Worm (Caenorhabditis elegans) whole organism, L4 larva: Measurements from ENCODE around the gene nuc-1.

Experiments used
- F26F4.8 ChIP-seq: fragments of 200-800 bp; sonication (Bioruptor generic); conservative IDR thresholded peaks from 2 replicates; pipeline ENCODE4 v1.3.6; 2022; ENCODE audit warnings: missing genetic modification characterization, missing compliant biosample characterization
- Y75B8A.6 ChIP-seq: fragments of 200-800 bp; sonication (Bioruptor generic); IDR thresholded peaks from 2 replicates; pipeline ENCODE4 v1.3.6; 2022; ENCODE audit warnings: missing genetic modification reagents, missing genetic modification characterization, missing compliant biosample characterization
- ZK546.5 ChIP-seq, 2 experiments: sonication (generic microtip); optimal IDR thresholded peaks; 2 replicates each; lab custom pipeline; 2017; ENCODE audit warnings: missing biosample characterization in 2 of 2, missing genetic modification characterization in 2 of 2
- aha-1 ChIP-seq: fragments of 150-350 bp; peaks from one replicate; lab custom pipeline; 2014; ENCODE audit warnings: missing biosample characterization, missing genetic modification characterization
- ama-1 ChIP-seq: fragments of 150-350 bp; optimal IDR thresholded peaks from 2 replicates; lab custom pipeline; 2014; ENCODE audit warnings: inconsistent platforms, mixed read lengths
- ceh-20 ChIP-seq: fragments of 200-800 bp; sonication (Bioruptor generic); IDR thresholded peaks from 2 replicates; pipeline ENCODE4 v1.3.6; 2022; ENCODE audit warnings: missing genetic modification reagents, missing genetic modification characterization, missing compliant biosample characterization
- ceh-44 ChIP-seq: fragments of 200-800 bp; sonication (Bioruptor generic); IDR thresholded peaks from 2 replicates; pipeline ENCODE4 v1.3.6; 2022; ENCODE audit warnings: missing genetic modification reagents, missing genetic modification characterization, missing compliant biosample characterization
- cey-2 ChIP-seq: sonication (generic microtip); optimal IDR thresholded peaks from 3 replicates; lab custom pipeline; 2017; ENCODE audit warnings: missing genetic modification characterization, mild to moderate bottlenecking, missing compliant biosample characterization, antibody characterized with exemption, borderline replicate concordance; ENCODE audit not compliant: insufficient read depth
- daf-16 ChIP-seq, 3 experiments: sonication (generic microtip); optimal IDR thresholded peaks; 2 replicates each; lab custom pipeline; 2016 to 2017; ENCODE audit warnings: missing genetic modification characterization in 3 of 3, missing genetic modification reagents in 3 of 3, mild to moderate bottlenecking in 2 of 3, missing compliant biosample characterization in 2 of 3, missing biosample characterization in 1 of 3, moderate library complexity in 1 of 3
- dmd-6 ChIP-seq: fragments of 200-800 bp; sonication (Bioruptor generic); IDR thresholded peaks from 2 replicates; pipeline ENCODE4 v1.3.6; 2022; ENCODE audit warnings: missing genetic modification reagents, missing genetic modification characterization, missing compliant biosample characterization
- dmd-8 ChIP-seq: fragments of 200-800 bp; sonication (Bioruptor generic); IDR thresholded peaks from 2 replicates; pipeline ENCODE4 v1.3.6; 2022; ENCODE audit warnings: missing genetic modification characterization, missing compliant biosample characterization
- dpl-1 ChIP-seq: fragments of 150-350 bp; optimal IDR thresholded peaks from 2 replicates; lab custom pipeline; 2014; ENCODE audit warnings: missing biosample characterization, missing genetic modification reagents, missing genetic modification characterization
- dve-1 ChIP-seq: sonication (generic microtip); optimal IDR thresholded peaks from 2 replicates; lab custom pipeline; 2017; ENCODE audit warnings: antibody characterized with exemption, mild to moderate bottlenecking, missing genetic modification characterization, missing compliant biosample characterization; ENCODE audit not compliant: insufficient read depth
- egl-43 ChIP-seq: fragments of 200-800 bp; sonication (Bioruptor generic); IDR thresholded peaks from 2 replicates; pipeline ENCODE4 v1.3.6; 2022; ENCODE audit warnings: missing genetic modification reagents, missing genetic modification characterization, missing compliant biosample characterization
- hlh-11 ChIP-seq: fragments of 200-800 bp; sonication (Bioruptor generic); optimal IDR thresholded peaks from 2 replicates; lab custom pipeline; 2018; ENCODE audit warnings: mild to moderate bottlenecking, missing genetic modification characterization, missing compliant biosample characterization
- hlh-30 ChIP-seq: sonication (generic microtip); optimal IDR thresholded peaks from 2 replicates; lab custom pipeline; 2017; ENCODE audit warnings: antibody characterized with exemption, mild to moderate bottlenecking, missing genetic modification characterization, missing compliant biosample characterization; ENCODE audit not compliant: insufficient read depth
- hmg-1.1 ChIP-seq: fragments of 200-800 bp; sonication (Bioruptor generic); IDR thresholded peaks from 2 replicates; pipeline ENCODE4 v1.3.6; 2022; ENCODE audit warnings: missing genetic modification reagents, missing genetic modification characterization, missing compliant biosample characterization
- lin-1 ChIP-seq: fragments of 200-800 bp; sonication (Bioruptor generic); IDR thresholded peaks from 2 replicates; pipeline ENCODE4 v1.3.6; 2022; ENCODE audit warnings: missing genetic modification reagents, missing genetic modification characterization, missing compliant biosample characterization
- lin-29 ChIP-seq: fragments of 200-800 bp; sonication (Bioruptor generic); IDR thresholded peaks from 2 replicates; pipeline ENCODE4 v1.3.6; 2022; ENCODE audit warnings: missing genetic modification reagents, missing genetic modification characterization, missing compliant biosample characterization
- lin-38 ChIP-seq: fragments of 200-800 bp; sonication (Bioruptor generic); IDR thresholded peaks from 2 replicates; pipeline ENCODE4 v1.3.6; 2022; ENCODE audit warnings: missing genetic modification reagents, missing genetic modification characterization, missing compliant biosample characterization
- lsy-2 ChIP-seq, 2 experiments: fragments of 150-350 bp in 1 of 2; sonication (generic microtip) in 1 of 2; optimal IDR thresholded peaks; 2 replicates each; lab custom pipeline; 2014 to 2017; ENCODE audit warnings: missing biosample characterization in 2 of 2, missing genetic modification characterization in 2 of 2
- madf-9 ChIP-seq: fragments of 200-800 bp; sonication (Bioruptor generic); conservative IDR thresholded peaks from 2 replicates; pipeline ENCODE4 v1.3.6; 2022; ENCODE audit warnings: missing genetic modification reagents, missing genetic modification characterization, missing compliant biosample characterization
- mdl-1 ChIP-seq, 2 experiments: fragments of 150-350 bp in 1 of 2; sonication (generic microtip) in 1 of 2; optimal IDR thresholded peaks; 2 replicates each; lab custom pipeline; 2014 to 2017; ENCODE audit warnings: missing biosample characterization in 2 of 2, missing genetic modification characterization in 2 of 2
- mep-1 ChIP-seq: fragments of 150-350 bp; sonication (generic microtip); optimal IDR thresholded peaks from 3 replicates; lab custom pipeline; 2014; ENCODE audit warnings: missing biosample characterization, missing genetic modification characterization
- mes-2 ChIP-seq: sonication (generic microtip); optimal IDR thresholded peaks from 2 replicates; lab custom pipeline; 2016; ENCODE audit warnings: missing genotype, mild to moderate bottlenecking, missing genetic modification characterization, missing compliant biosample characterization; ENCODE audit not compliant: poor library complexity, severe bottlenecking
- mxl-2 ChIP-seq: fragments of 200-800 bp; sonication (Bioruptor generic); conservative IDR thresholded peaks from 2 replicates; pipeline ENCODE4 v1.3.6; 2022; ENCODE audit warnings: missing genetic modification reagents, missing genetic modification characterization, missing compliant biosample characterization
- mxl-3 ChIP-seq: fragments of 200-800 bp; sonication (Bioruptor generic); optimal IDR thresholded peaks from 2 replicates; lab custom pipeline; 2018; ENCODE audit warnings: mild to moderate bottlenecking, missing genetic modification characterization, missing compliant biosample characterization
- nhr-10 ChIP-seq: fragments of 150-350 bp; optimal IDR thresholded peaks from 2 replicates; lab custom pipeline; 2014; ENCODE audit warnings: missing biosample characterization, missing genetic modification characterization
- nhr-111 ChIP-seq: fragments of 200-800 bp; sonication (Bioruptor generic); optimal IDR thresholded peaks from 2 replicates; lab custom pipeline; 2018; ENCODE audit warnings: mild to moderate bottlenecking, missing genetic modification characterization, missing compliant biosample characterization
- nhr-25 ChIP-seq: sonication (generic microtip); optimal IDR thresholded peaks from 2 replicates; lab custom pipeline; 2017; ENCODE audit warnings: missing genetic modification characterization, mild to moderate bottlenecking, missing compliant biosample characterization, antibody characterized with exemption, moderate library complexity, borderline replicate concordance; ENCODE audit not compliant: insufficient read depth
- nhr-28 ChIP-seq: fragments of 150-350 bp; optimal IDR thresholded peaks from 2 replicates; lab custom pipeline; 2014; ENCODE audit warnings: missing biosample characterization, missing genetic modification characterization
- nhr-41 ChIP-seq: fragments of 200-800 bp; sonication (Bioruptor generic); IDR thresholded peaks from 2 replicates; pipeline ENCODE4 v1.3.6; 2022; ENCODE audit warnings: missing genetic modification reagents, missing genetic modification characterization, missing compliant biosample characterization
- nhr-48 ChIP-seq: sonication (generic microtip); optimal IDR thresholded peaks from 2 replicates; lab custom pipeline; 2016; ENCODE audit warnings: mild to moderate bottlenecking, missing genetic modification characterization, missing compliant biosample characterization
- pha-4 ChIP-seq, 2 experiments: fragments of 150-350 bp in 1 of 2; fragments of 200-800 bp in 1 of 2; sonication (Bioruptor generic) in 1 of 2; IDR thresholded peaks in 1 of 2; optimal IDR thresholded peaks in 1 of 2; 2 replicates each; pipeline versions ENCODE4 v1.3.6 to Lab custom; 2014 to 2022; ENCODE audit warnings: missing genetic modification characterization in 2 of 2, missing genetic modification reagents in 2 of 2, missing biosample characterization in 1 of 2, missing compliant biosample characterization in 1 of 2
- php-3 ChIP-seq: fragments of 200-800 bp; sonication (Bioruptor generic); IDR thresholded peaks from 2 replicates; pipeline ENCODE4 v1.3.6; 2022; ENCODE audit warnings: missing genetic modification reagents, missing genetic modification characterization, missing compliant biosample characterization
- rbr-2 ChIP-seq: sonication (generic microtip); optimal IDR thresholded peaks from 2 replicates; lab custom pipeline; 2016; ENCODE audit warnings: missing genotype, missing genetic modification characterization, missing compliant biosample characterization
- set-16 ChIP-seq: fragments of 200-800 bp; sonication (Bioruptor generic); IDR thresholded peaks from 2 replicates; pipeline ENCODE4 v1.3.6; 2022; ENCODE audit warnings: missing genetic modification reagents, missing genetic modification characterization, missing compliant biosample characterization
- spr-3 ChIP-seq: fragments of 200-800 bp; sonication (Bioruptor generic); optimal IDR thresholded peaks from 2 replicates; lab custom pipeline; 2018; ENCODE audit warnings: mild to moderate bottlenecking, missing genetic modification characterization, missing compliant biosample characterization
- unc-62 ChIP-seq, 3 experiments: fragments of 150-350 bp in 1 of 3; sonication (generic microtip); optimal IDR thresholded peaks in 2 of 3; peaks in 1 of 3; 1 replicate in 1 of 3; 2 replicates in 2 of 3; lab custom pipeline; 2014 to 2017; ENCODE audit warnings: missing biosample characterization in 3 of 3, missing genetic modification characterization in 3 of 3, missing genetic modification reagents in 3 of 3, missing genotype in 1 of 3
- vab-7 ChIP-seq: fragments of 200-800 bp; sonication (Bioruptor generic); IDR thresholded peaks from 2 replicates; pipeline ENCODE4 v1.3.6; 2022; ENCODE audit warnings: missing genetic modification reagents, missing genetic modification characterization, missing compliant biosample characterization
- zag-1 ChIP-seq: fragments of 150-350 bp; optimal IDR thresholded peaks from 2 replicates; lab custom pipeline; 2014; ENCODE audit warnings: missing biosample characterization, missing genetic modification characterization

Gene nuc-1

ce11 chrX:9551112-9551511 lies 11.4 kb downstream of the nuc-1 start (continued):
- no peak for TF ChIP-seq spr-3 (GFP tag; lab: Kevin White, UChicago)
- peak in 1 of 2 experiments; percentile 2 for TF ChIP-seq daf-16 (GFP tag; optimal IDR thresholded peaks at IDR 0.05; lab: Kevin White, UChicago)
- peak; percentile 92 for TF ChIP-seq daf-16 (tag; optimal IDR thresholded peaks at IDR 0.05; lab: Kevin White, UChicago)
- no peak for TF ChIP-seq ama-1 (lab: Kevin White, UChicago)
- TF ChIP-seq pha-4 (GFP tag; IDR thresholded peaks at IDR 0.05; lab: Robert Waterston, UW) = peak; percentile 36; the same call in 1 of the 2 replicates
- no peak for TF ChIP-seq pha-4 (tag; optimal IDR thresholded peaks at IDR 0.05; lab: Kevin White, UChicago)
- 0 out of 2 replicates have a peak, but pooled peaks have one; percentile 19 for TF ChIP-seq mxl-2 (GFP tag; lab: Robert Waterston, UW)
- TF ChIP-seq vab-7 (GFP tag; lab: Robert Waterston, UW) = 0 out of 2 replicates have a peak, but pooled peaks have one; percentile 17
- TF ChIP-seq unc-62 (GFP tag; optimal IDR thresholded peaks at IDR 0.05 in 1 of 2; lab: Kevin White, UChicago) = peak in 1 of 2 experiments; percentile 25
- TF ChIP-seq unc-62 (tag; optimal IDR thresholded peaks at IDR 0.05; lab: Kevin White, UChicago) = no peak
- TF ChIP-seq lsy-2 (tag; optimal IDR thresholded peaks at IDR 0.05; lab: Kevin White, UChicago) = peak in 1 of 2 experiments; percentile 50
- TF ChIP-seq nhr-25 (tag; lab: Kevin White, UChicago) = peak; percentile 44
- TF ChIP-seq egl-43 (GFP tag; lab: Robert Waterston, UW) = peak; percentile 77
- TF ChIP-seq nhr-41 = peak; percentile 62; the same call in 1 of the 2 replicates
- TF ChIP-seq hlh-11 (tag; lab: Kevin White, UChicago) = peak; percentile 82
- TF ChIP-seq rbr-2 (tag; lab: Kevin White, UChicago) = peak; percentile 83
- no peak for TF ChIP-seq zag-1
- TF ChIP-seq dve-1 (tag; lab: Kevin White, UChicago) = peak; percentile 77
- TF ChIP-seq lin-29 = no peak
- TF ChIP-seq php-3 (GFP tag; lab: Robert Waterston, UW) = 0 out of 2 replicates have a peak, but pooled peaks have one; percentile 49

- TF ChIP-seq hlh-11 (tag; lab: Kevin White, UChicago) = peak; percentile 58
- TF ChIP-seq nhr-41 = no peak
- TF ChIP-seq ceh-20 = peak; percentile 40; the same call in 1 of the 2 replicates
- TF ChIP-seq mxl-3 (GFP tag; lab: Kevin White, UChicago) = peak; percentile 46
- TF ChIP-seq cey-2 (tag; lab: Kevin White, UChicago) = no peak
- peak in 1 of 2 experiments; percentile 27 for TF ChIP-seq lsy-2 (tag; optimal IDR thresholded peaks at IDR 0.05; lab: Kevin White, UChicago)
- peak; percentile 79 for TF ChIP-seq set-16
- peak; percentile 55 for TF ChIP-seq hmg-1.1
- TF ChIP-seq ZK546.5 (tag; optimal IDR thresholded peaks at IDR 0.05; lab: Kevin White, UChicago) = no peak
- peak; percentile 44 for TF ChIP-seq dve-1 (tag; lab: Kevin White, UChicago)
- peak; percentile 35 for TF ChIP-seq dpl-1 (GFP tag; lab: Kevin White, UChicago)
- peak; percentile 95 for TF ChIP-seq aha-1 (tag; lab: Kevin White, UChicago)
- TF ChIP-seq nhr-28 (tag; lab: Kevin White, UChicago) = peak; percentile 69
- TF ChIP-seq ceh-44 (GFP tag; lab: Robert Waterston, UW) = no peak
- TF ChIP-seq pha-4 (GFP tag; IDR thresholded peaks at IDR 0.05; lab: Robert Waterston, UW) = 0 out of 2 replicates have a peak, but pooled peaks have one; percentile 13
- TF ChIP-seq pha-4 (tag; optimal IDR thresholded peaks at IDR 0.05; lab: Kevin White, UChicago) = no peak
- TF ChIP-seq dmd-8 (GFP tag; lab: Robert Waterston, UW) = no peak
- TF ChIP-seq daf-16 (GFP tag; optimal IDR thresholded peaks at IDR 0.05; lab: Kevin White, UChicago) = no peak
- peak; percentile 53 for TF ChIP-seq daf-16 (tag; optimal IDR thresholded peaks at IDR 0.05; lab: Kevin White, UChicago)
- TF ChIP-seq zag-1 = no peak
- TF ChIP-seq dmd-6 = peak; percentile 44; the same call in 1 of the 2 replicates
- no peak for TF ChIP-seq F26F4.8 (GFP tag; lab: Robert Waterston, UW)
- peak; percentile 73 for TF ChIP-seq mep-1 (tag; lab: Kevin White, UChicago)
- TF ChIP-seq Y75B8A.6 = no peak
- TF ChIP-seq nhr-10 (tag; lab: Kevin White, UChicago) = no peak
- no peak for TF ChIP-seq spr-3 (GFP tag; lab: Kevin White, UChicago)
- TF ChIP-seq rbr-2 (tag; lab: Kevin White, UChicago) = peak; percentile 32
- TF ChIP-seq nhr-111 (GFP tag; lab: Kevin White, UChicago) = no peak
- no peak for TF ChIP-seq php-3 (GFP tag; lab: Robert Waterston, UW)
- TF ChIP-seq mdl-1 (tag; optimal IDR thresholded peaks at IDR 0.05; lab: Kevin White, UChicago) = peak; percentile 4 to 40
- peak; percentile 28; the same call in 1 of the 2 replicates for TF ChIP-seq lin-38
- TF ChIP-seq lin-1 (GFP tag; lab: Robert Waterston, UW) = no peak
- TF ChIP-seq egl-43 (GFP tag; lab: Robert Waterston, UW) = peak; percentile 74
- peak; percentile 81 for TF ChIP-seq hlh-30 (tag; lab: Kevin White, UChicago)
- peak; percentile 64 for TF ChIP-seq mes-2
- TF ChIP-seq madf-9 (GFP tag; lab: Robert Waterston, UW) = 0 out of 2 replicates have a peak, but pooled peaks have one; percentile 4
- peak; percentile 2 for TF ChIP-seq nhr-48 (tag; lab: Kevin White, UChicago)
Observed at ce11 chrX:9552404-9552803, 12.7 kb downstream of the nuc-1 start.
